Worm (Caenorhabditis elegans): Measurements from ENCODE around the gene arf-1.

DNA sequence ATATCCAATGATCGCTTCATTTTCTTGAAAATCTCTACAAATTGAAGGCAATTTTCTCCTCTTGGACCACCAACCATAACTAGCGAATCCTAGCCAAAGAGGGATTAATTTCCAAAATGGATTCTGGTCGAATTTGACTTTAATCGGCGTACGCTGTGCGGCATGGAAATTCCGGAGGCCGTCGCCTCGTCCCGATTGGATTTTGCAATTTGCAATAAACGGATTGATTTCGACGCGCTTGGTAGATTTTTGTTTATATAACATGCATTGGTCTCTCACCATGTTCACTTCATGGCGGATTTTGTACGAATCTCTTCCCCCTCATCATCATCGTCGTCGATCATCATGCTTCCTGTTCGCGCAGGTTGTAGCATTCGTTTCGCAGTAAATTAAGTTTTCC lies 49.0 kb upstream of the arf-1 start:
- TF ChIP-seq nhr-237 (tag; optimal IDR thresholded peaks at IDR 0.05) (no peak), madf-9 (GFP tag; conservative IDR thresholded peaks at IDR 0.05) (no peak), nhr-77 (tag; optimal IDR thresholded peaks at IDR 0.05) (no peak), pha-4 (GFP tag; IDR thresholded peaks at IDR 0.05) (no peak), pha-4 (tag; optimal IDR thresholded peaks at IDR 0.05) (no peak), ama-1 (optimal IDR thresholded peaks at IDR 0.05) (no peak), dmd-8 (GFP tag; IDR thresholded peaks at IDR 0.05) (no peak), pqm-1 (tag; optimal IDR thresholded peaks at IDR 0.05) (no peak), T26A8.4 (GFP tag; IDR thresholded peaks at IDR 0.05) (no peak)

Measured in whole organism, L4 larva.